Worm (Caenorhabditis elegans) whole organism, L2 larva: Measurements from ENCODE around the gene jkk-1.

Source experiments
- C34F6.9 ChIP-seq: fragments of 150-350 bp; optimal IDR thresholded peaks from 2 replicates; lab custom pipeline; 2014; ENCODE audit warnings: missing biosample characterization, missing genetic modification characterization
- egl-27 ChIP-seq: sonication (generic microtip); optimal IDR thresholded peaks from 3 replicates; lab custom pipeline; 2017; ENCODE audit warnings: missing biosample characterization, missing genetic modification reagents, missing genetic modification characterization
- elt-3 ChIP-seq: sonication (generic microtip); optimal IDR thresholded peaks from 2 replicates; lab custom pipeline; 2017; ENCODE audit warnings: missing biosample characterization, missing genetic modification characterization
- lsy-2 ChIP-seq, 2 experiments: fragments of 150-350 bp in 1 of 2; sonication (generic microtip) in 1 of 2; optimal IDR thresholded peaks; 2 replicates each; lab custom pipeline; 2014 to 2017; ENCODE audit warnings: missing biosample characterization in 2 of 2, missing genetic modification characterization in 2 of 2
- nhr-12 ChIP-seq: fragments of 150-350 bp; optimal IDR thresholded peaks from 2 replicates; lab custom pipeline; 2014; ENCODE audit warnings: missing biosample characterization, missing genetic modification characterization
- snpc-4 ChIP-seq: fragments of 150-350 bp; optimal IDR thresholded peaks from 2 replicates; lab custom pipeline; 2014; ENCODE audit warnings: missing biosample characterization, missing genetic modification characterization
- unc-39 ChIP-seq: fragments of 150-350 bp; optimal IDR thresholded peaks from 2 replicates; lab custom pipeline; 2014; ENCODE audit warnings: missing biosample characterization, missing genetic modification characterization
- ztf-11 ChIP-seq: sonication (generic microtip); optimal IDR thresholded peaks from 2 replicates; lab custom pipeline; 2017; ENCODE audit warnings: missing biosample characterization, missing genetic modification characterization

ce11 chrX:5365437-5365836, 2.8 kb upstream of the jkk-1 start, which contains the start of gene F35C8.5:
- TF ChIP-seq nhr-12 (tag; lab: Kevin White, UChicago) (no peak), egl-27 (tag; lab: Kevin White, UChicago) (no peak), lsy-2 (tag; optimal IDR thresholded peaks at IDR 0.05; lab: Kevin White, UChicago) (no peak), snpc-4 (no peak), ztf-11 (tag; lab: Kevin White, UChicago) (no peak), elt-3 (tag; lab: Kevin White, UChicago) (no peak), C34F6.9 (no peak), unc-39 (no peak)
